Worm (Caenorhabditis elegans) whole organism, mixed stage, embryonic: ENCODE data around the gene rhy-1.

Experiments
- elt-1 ChIP-seq: sonication (generic microtip); optimal IDR thresholded peaks from 2 replicates; lab custom pipeline; 2017; ENCODE audit warnings: missing genetic modification characterization, mild to moderate bottlenecking, missing compliant biosample characterization, antibody characterized with exemption, moderate library complexity, borderline replicate concordance; ENCODE audit not compliant: insufficient read depth
- lsy-2 ChIP-seq: fragments of 150-350 bp; optimal IDR thresholded peaks from 2 replicates; lab custom pipeline; 2014; ENCODE audit warnings: missing biosample characterization, missing genetic modification characterization
- mep-1 ChIP-seq: fragments of 150-350 bp; optimal IDR thresholded peaks from 2 replicates; lab custom pipeline; 2017; ENCODE audit warnings: missing biosample characterization, missing genetic modification reagents, missing genetic modification characterization, inconsistent platforms
- nhr-76 ChIP-seq: sonication (generic microtip); optimal IDR thresholded peaks from 2 replicates; lab custom pipeline; 2017; ENCODE audit warnings: missing biosample characterization, missing genetic modification characterization
- unc-39 ChIP-seq: fragments of 150-350 bp; optimal IDR thresholded peaks from 2 replicates; lab custom pipeline; 2014; ENCODE audit warnings: missing biosample characterization, missing genetic modification characterization

ce11 chrII:9116404-9116803, 44.8 kb upstream of the rhy-1 start:
- no peak for TF ChIP-seq nhr-76 (tag; lab: Kevin White, UChicago)
- TF ChIP-seq elt-1 (tag; lab: Kevin White, UChicago): no peak
- TF ChIP-seq mep-1: no peak
- TF ChIP-seq unc-39 (tag; lab: Kevin White, UChicago): no peak
- TF ChIP-seq lsy-2 (tag; lab: Kevin White, UChicago): no peak
